Comparison of ENCODE assay signal across 2 worm cellular contexts in genomic region chrIII:10888824-10889223, ce11.
TF ChIP-seq lines count a peak whose summit lies in the region.

No protein-coding gene starts in this region.

TF ChIP-seq in whole organism, L4 larva, 104 proteins besides CTCF, POLR2A, EP300 and RAD21:
- peak; percentile 45 for TF ChIP-seq set-16 (GFP tag; IDR thresholded peaks at IDR 0.05; lab: Robert Waterston, UW)
- TF ChIP-seq aha-1 (tag; lab: Kevin White, UChicago) = peak; percentile 93
- TF ChIP-seq hlh-11 (tag; optimal IDR thresholded peaks at IDR 0.05; lab: Kevin White, UChicago) = no peak

TF ChIP-seq in whole organism, late embryonic, 69 proteins besides CTCF, POLR2A, EP300 and RAD21:
- no peak for TF ChIP-seq hlh-8 (tag; optimal IDR thresholded peaks at IDR 0.05; lab: Kevin White, UChicago)
- TF ChIP-seq rnt-1 (tag; optimal IDR thresholded peaks at IDR 0.05; lab: Kevin White, UChicago) = no peak
- peak; percentile 16 for TF ChIP-seq elt-4 (tag; optimal IDR thresholded peaks at IDR 0.05; lab: Kevin White, UChicago)
- TF ChIP-seq C38D4.7 (GFP tag; optimal IDR thresholded peaks at IDR 0.05; lab: Kevin White, UChicago) = no peak
